Fruit fly (Drosophila melanogaster) Kc167 (cell line): Measurements from ENCODE around the gene CG5892.

Experiments used
- Sin3A ChIP-seq: fragments of >200 bp; optimal IDR thresholded peaks from 2 replicates; lab custom pipeline; 2018; ENCODE audit warnings: missing external identifiers
- insv ChIP-seq: fragments of >200 bp; optimal IDR thresholded peaks from 3 replicates; lab custom pipeline; 2018; ENCODE audit warnings: missing external identifiers
- ttk ChIP-seq: sonication (Bioruptor generic); optimal IDR thresholded peaks from 2 replicates; lab custom pipeline; 2017; ENCODE audit warnings: missing external identifiers

DNA sequence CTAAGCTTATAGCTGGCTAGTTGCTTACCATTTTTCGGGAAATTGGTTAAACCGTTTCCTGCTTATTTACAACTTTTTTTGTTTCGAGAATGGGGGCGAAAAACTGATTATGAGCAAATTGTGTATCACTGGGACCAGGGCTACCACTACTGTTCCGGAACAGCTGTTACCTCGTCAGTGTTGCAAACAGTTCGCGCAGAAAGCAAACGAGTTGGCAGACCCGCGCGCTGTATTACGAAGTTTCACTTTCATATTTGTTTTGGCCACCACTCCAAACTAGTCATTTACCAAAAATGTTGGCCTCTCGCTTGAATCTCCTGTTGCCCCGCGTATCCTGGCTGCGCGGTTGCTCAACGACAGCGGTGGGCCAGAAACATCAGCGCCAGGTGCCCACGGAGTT, 27.5 kb downstream of the CG5892 start, which contains the start of the genes AP-2sigma and Idi:
- no peak for TF ChIP-seq insv (lab: Kevin White, UChicago)
- TF ChIP-seq ttk (lab: Kevin White, UChicago): no peak
- no peak for TF ChIP-seq Sin3A
